Worm (Caenorhabditis elegans) whole organism, L1 larva: ENCODE results near the gene rfp-1.

Experiments used
- C04F5.9 ChIP-seq: sonication (generic microtip); optimal IDR thresholded peaks from 2 replicates; lab custom pipeline; 2016; ENCODE audit warnings: missing genetic modification characterization, missing compliant biosample characterization
- C34B4.2 ChIP-seq: sonication (generic microtip); optimal IDR thresholded peaks from 2 replicates; lab custom pipeline; 2017; ENCODE audit warnings: mild to moderate bottlenecking, missing genetic modification characterization, missing compliant biosample characterization
- F16B12.6 ChIP-seq: fragments of 150-350 bp; optimal IDR thresholded peaks from 2 replicates; lab custom pipeline; 2014; ENCODE audit warnings: missing biosample characterization, missing genetic modification characterization
- aha-1 ChIP-seq: fragments of 150-350 bp; optimal IDR thresholded peaks from 2 replicates; lab custom pipeline; 2014; ENCODE audit warnings: missing biosample characterization, missing genetic modification characterization
- blmp-1 ChIP-seq: fragments of 150-350 bp; optimal IDR thresholded peaks from 2 replicates; lab custom pipeline; 2014; ENCODE audit warnings: missing biosample characterization, missing genetic modification characterization
- ceh-82 ChIP-seq, 3 experiments: fragments of 150-350 bp in 1 of 3; sonication (generic microtip) in 2 of 3; optimal IDR thresholded peaks; 2 replicates each; lab custom pipeline; 2014 to 2017; ENCODE audit warnings: missing biosample characterization in 3 of 3, missing genetic modification characterization in 3 of 3
- dpl-1 ChIP-seq, 3 experiments: fragments of 150-350 bp in 2 of 3; sonication (generic microtip) in 1 of 3; optimal IDR thresholded peaks; 2 replicates each; lab custom pipeline; 2014 to 2017; ENCODE audit warnings: missing biosample characterization in 3 of 3, missing genetic modification characterization in 3 of 3, missing genetic modification reagents in 3 of 3
- dsc-1 ChIP-seq: sonication (generic microtip); optimal IDR thresholded peaks from 2 replicates; lab custom pipeline; 2016; ENCODE audit warnings: mild to moderate bottlenecking, missing genetic modification characterization, missing compliant biosample characterization
- efl-1 ChIP-seq, 4 experiments: fragments of 150-350 bp; optimal IDR thresholded peaks in 3 of 4; peaks in 1 of 4; 1 replicate in 1 of 4; 2 replicates in 3 of 4; lab custom pipeline; 2014; ENCODE audit warnings: missing biosample characterization in 2 of 4, missing genetic modification characterization in 2 of 4, missing genetic modification reagents in 2 of 4
- egl-27 ChIP-seq, 2 experiments: fragments of 150-350 bp in 1 of 2; sonication (generic microtip); optimal IDR thresholded peaks; 3 replicates each; lab custom pipeline; 2017 to 2018; ENCODE audit warnings: missing biosample characterization in 2 of 2, missing genetic modification characterization in 2 of 2, missing genetic modification reagents in 2 of 2
- elt-2 ChIP-seq: sonication (generic microtip); optimal IDR thresholded peaks from 2 replicates; lab custom pipeline; 2016; ENCODE audit warnings: missing genetic modification characterization, mild to moderate bottlenecking, inconsistent platforms, missing compliant biosample characterization, missing genetic modification reagents
- elt-3 ChIP-seq, 6 experiments: fragments of 150-350 bp in 1 of 6; sonication (generic microtip); optimal IDR thresholded peaks; 2 replicates each; lab custom pipeline; 2017 to 2018; ENCODE audit warnings: missing biosample characterization in 6 of 6, missing genetic modification characterization in 6 of 6, inconsistent platforms in 1 of 6
- fkh-4 ChIP-seq: sonication (generic microtip); optimal IDR thresholded peaks from 2 replicates; lab custom pipeline; 2016; ENCODE audit warnings: missing compliant biosample characterization, missing genetic modification characterization, borderline replicate concordance
- fkh-8 ChIP-seq: sonication (generic microtip); optimal IDR thresholded peaks from 2 replicates; lab custom pipeline; 2016; ENCODE audit warnings: mild to moderate bottlenecking, missing genetic modification characterization, missing compliant biosample characterization
- fos-1 ChIP-seq: fragments of 150-350 bp; optimal IDR thresholded peaks from 2 replicates; lab custom pipeline; 2014; ENCODE audit warnings: missing biosample characterization, missing genetic modification characterization
- irx-1 ChIP-seq: sonication (generic microtip); optimal IDR thresholded peaks from 2 replicates; lab custom pipeline; 2016; ENCODE audit warnings: missing genetic modification characterization, missing compliant biosample characterization
- isw-1 ChIP-seq: fragments of 200-800 bp; sonication (Bioruptor generic); IDR thresholded peaks from 2 replicates; pipeline ENCODE4 v1.3.6; 2022; ENCODE audit warnings: missing genetic modification characterization, missing compliant biosample characterization
- lin-14 ChIP-seq: fragments of 200-800 bp; sonication (Bioruptor generic); optimal IDR thresholded peaks from 2 replicates; lab custom pipeline; 2018; ENCODE audit warnings: mild to moderate bottlenecking, missing genetic modification characterization, moderate library complexity, missing compliant biosample characterization
- lin-15B ChIP-seq: fragments of 150-350 bp; sonication (generic microtip); optimal IDR thresholded peaks from 3 replicates; lab custom pipeline; 2014; ENCODE audit warnings: missing biosample characterization, missing genetic modification characterization
- lin-35 ChIP-seq, 2 experiments: fragments of 150-350 bp; optimal IDR thresholded peaks; 2 replicates each; lab custom pipeline; 2014; ENCODE audit warnings: missing biosample characterization in 2 of 2, missing genetic modification characterization in 2 of 2, missing genetic modification reagents in 2 of 2
- lin-39 ChIP-seq: fragments of 150-350 bp; optimal IDR thresholded peaks from 2 replicates; lab custom pipeline; 2014; ENCODE audit warnings: missing biosample characterization, missing genetic modification reagents, missing genetic modification characterization
- lir-3 ChIP-seq: sonication (generic microtip); optimal IDR thresholded peaks from 2 replicates; lab custom pipeline; 2016; ENCODE audit warnings: mild to moderate bottlenecking, missing genetic modification characterization, moderate library complexity, missing compliant biosample characterization; ENCODE audit not compliant: poor library complexity
- lsy-2 ChIP-seq, 2 experiments: fragments of 150-350 bp; optimal IDR thresholded peaks; 2 replicates each; lab custom pipeline; 2014; ENCODE audit warnings: missing biosample characterization in 2 of 2, missing genetic modification characterization in 2 of 2
- mep-1 ChIP-seq: fragments of 150-350 bp; optimal IDR thresholded peaks from 2 replicates; lab custom pipeline; 2014; ENCODE audit warnings: missing biosample characterization, missing genetic modification characterization
- nhr-11 ChIP-seq: fragments of 150-350 bp; optimal IDR thresholded peaks from 2 replicates; lab custom pipeline; 2014; ENCODE audit warnings: missing biosample characterization, missing genetic modification characterization
- nhr-19 ChIP-seq: fragments of 200-800 bp; sonication (Bioruptor generic); conservative IDR thresholded peaks from 2 replicates; pipeline ENCODE4 v1.3.6; 2022; ENCODE audit warnings: missing genetic modification characterization, missing compliant biosample characterization
- nhr-20 ChIP-seq: sonication (generic microtip); optimal IDR thresholded peaks from 2 replicates; lab custom pipeline; 2016; ENCODE audit warnings: mild to moderate bottlenecking, missing genetic modification characterization, missing compliant biosample characterization
- nhr-237 ChIP-seq: fragments of 150-350 bp; optimal IDR thresholded peaks from 2 replicates; lab custom pipeline; 2014; ENCODE audit warnings: missing biosample characterization, missing genetic modification characterization
- nhr-47 ChIP-seq: sonication (generic microtip); optimal IDR thresholded peaks from 2 replicates; lab custom pipeline; 2016; ENCODE audit warnings: mild to moderate bottlenecking, missing genetic modification characterization, moderate library complexity, missing compliant biosample characterization
- nhr-71 ChIP-seq: sonication (generic microtip); optimal IDR thresholded peaks from 2 replicates; lab custom pipeline; 2016; ENCODE audit warnings: mild to moderate bottlenecking, missing genetic modification characterization, moderate library complexity, missing compliant biosample characterization
- nhr-76 ChIP-seq: sonication (generic microtip); optimal IDR thresholded peaks from 2 replicates; lab custom pipeline; 2017; ENCODE audit warnings: missing biosample characterization, missing genetic modification characterization
- nhr-85 ChIP-seq: sonication (generic microtip); peaks from one replicate; lab custom pipeline; 2016; ENCODE audit warnings: missing genetic modification characterization, inconsistent platforms, missing compliant biosample characterization
- pag-3 ChIP-seq: sonication (generic microtip); optimal IDR thresholded peaks from 2 replicates; lab custom pipeline; 2017; ENCODE audit warnings: missing genetic modification characterization, mild to moderate bottlenecking, missing compliant biosample characterization, antibody characterized with exemption, borderline replicate concordance; ENCODE audit not compliant: insufficient read depth
- rnt-1 ChIP-seq: sonication (generic microtip); optimal IDR thresholded peaks from 2 replicates; lab custom pipeline; 2016; ENCODE audit warnings: mild to moderate bottlenecking, missing genetic modification characterization, moderate library complexity, missing compliant biosample characterization
- swsn-7 ChIP-seq: sonication (generic microtip); optimal IDR thresholded peaks from 2 replicates; lab custom pipeline; 2016; ENCODE audit warnings: missing genetic modification characterization, missing compliant biosample characterization
- tbx-2 ChIP-seq: sonication (generic microtip); optimal IDR thresholded peaks from 2 replicates; lab custom pipeline; 2016; ENCODE audit warnings: missing genetic modification characterization, missing compliant biosample characterization
- unc-130 ChIP-seq: fragments of 150-350 bp; optimal IDR thresholded peaks from 2 replicates; lab custom pipeline; 2017; ENCODE audit warnings: missing biosample characterization, missing genetic modification characterization, inconsistent platforms
- unc-62 ChIP-seq: fragments of 150-350 bp; optimal IDR thresholded peaks from 2 replicates; lab custom pipeline; 2014; ENCODE audit warnings: missing biosample characterization, missing genetic modification reagents, missing genetic modification characterization
- xbp-1 ChIP-seq: sonication (generic microtip); optimal IDR thresholded peaks from 2 replicates; lab custom pipeline; 2016; ENCODE audit warnings: missing genetic modification characterization, missing compliant biosample characterization
- ztf-11 ChIP-seq, 2 experiments: sonication (generic microtip); optimal IDR thresholded peaks; 2 replicates each; lab custom pipeline; 2016 to 2017; ENCODE audit warnings: missing genetic modification characterization in 2 of 2, missing biosample characterization in 1 of 2, missing compliant biosample characterization in 1 of 2

Gene rfp-1

ce11 chrIII:8322645-8323213, 35.7 kb upstream of the rfp-1 start, which contains the start of gene F10E9.1:
F10E9.1 (plus strand) TSS chrIII:8323163.
- no peak for TF ChIP-seq rnt-1
- peak; percentile 54 for TF ChIP-seq nhr-47 (tag; lab: Kevin White, UChicago)
- no peak for TF ChIP-seq unc-62
- TF ChIP-seq swsn-7 (tag; lab: Kevin White, UChicago): peak; percentile 17
- TF ChIP-seq nhr-76 (tag; lab: Kevin White, UChicago): no peak
- TF ChIP-seq fkh-8: peak; percentile 100
- TF ChIP-seq nhr-11 (tag; lab: Kevin White, UChicago): peak; percentile 48
- peak; percentile 14 for TF ChIP-seq dsc-1 (tag; lab: Kevin White, UChicago)
- TF ChIP-seq egl-27 (tag; optimal IDR thresholded peaks at IDR 0.05; lab: Kevin White, UChicago): no peak
- TF ChIP-seq nhr-71 (tag; lab: Kevin White, UChicago): peak; percentile 67
- no peak for TF ChIP-seq fos-1
- TF ChIP-seq nhr-20 (tag; lab: Kevin White, UChicago): peak; percentile 10
- TF ChIP-seq xbp-1 (tag; lab: Kevin White, UChicago): no peak
- no peak for TF ChIP-seq aha-1 (tag; lab: Kevin White, UChicago)
- TF ChIP-seq mep-1 (tag; lab: Kevin White, UChicago): no peak
- TF ChIP-seq nhr-85 (tag; lab: Kevin White, UChicago): no peak
- TF ChIP-seq lin-14 (GFP tag; lab: Kevin White, UChicago): peak; percentile 20
- TF ChIP-seq lin-15B (tag; lab: Kevin White, UChicago): no peak

ce11 chrIII:8324412-8324811, 34.0 kb upstream of the rfp-1 start, which contains the start of gene F10E9.12:
F10E9.12 (plus strand) TSS chrIII:8324542.
- TF ChIP-seq efl-1 (optimal IDR thresholded peaks at IDR 0.05; lab: Kevin White, UChicago): no peak
- peak in 1 of 2 experiments; percentile 34 for TF ChIP-seq efl-1 (GFP tag; optimal IDR thresholded peaks at IDR 0.05 in 1 of 2; lab: Kevin White, UChicago)
- no peak for TF ChIP-seq lin-39 (tag; lab: Kevin White, UChicago)
- TF ChIP-seq ztf-11 (tag; optimal IDR thresholded peaks at IDR 0.05; lab: Kevin White, UChicago): no peak

ce11 chrIII:8325574-8326513, 32.6 kb upstream of the rfp-1 start, which contains the start of gene ZC262.13:
ZC262.13 (plus strand) TSS chrIII:8326214.
- TF ChIP-seq efl-1 (optimal IDR thresholded peaks at IDR 0.05; lab: Kevin White, UChicago): no peak
- peak in 1 of 2 experiments; percentile 70 for TF ChIP-seq efl-1 (GFP tag; optimal IDR thresholded peaks at IDR 0.05 in 1 of 2; lab: Kevin White, UChicago)
- no peak for TF ChIP-seq irx-1
- no peak for TF ChIP-seq lin-39 (tag; lab: Kevin White, UChicago)
- TF ChIP-seq elt-2 (tag; lab: Kevin White, UChicago): peak; percentile 82
- peak in 1 of 2 experiments; percentile 20 for TF ChIP-seq lin-35 (GFP tag; optimal IDR thresholded peaks at IDR 0.05; lab: Kevin White, UChicago)

- no peak for TF ChIP-seq nhr-11 (tag; lab: Kevin White, UChicago)
- no peak for TF ChIP-seq nhr-237
These were observed 27.2 kb upstream of the rfp-1 start, which contains the start of gene iglr-2 for ce11 chrIII:8331211-8331610. iglr-2 (minus strand) TSS chrIII:8331311.

- TF ChIP-seq F16B12.6: peak; percentile 83
- TF ChIP-seq nhr-71 (tag; lab: Kevin White, UChicago): peak; percentile 24
- peak; percentile 91 to 98 for TF ChIP-seq lsy-2 (tag; optimal IDR thresholded peaks at IDR 0.05; lab: Kevin White, UChicago)
- no peak for TF ChIP-seq fkh-4 (tag; lab: Kevin White, UChicago)
- TF ChIP-seq C34B4.2 (tag; lab: Kevin White, UChicago): no peak
- TF ChIP-seq mep-1 (tag; lab: Kevin White, UChicago): peak; percentile 66
- peak; percentile 43 to 65 (median 45) for TF ChIP-seq dpl-1 (GFP tag; optimal IDR thresholded peaks at IDR 0.05; lab: Kevin White, UChicago)
- TF ChIP-seq lir-3 (tag; lab: Kevin White, UChicago): no peak
- TF ChIP-seq blmp-1 (tag; lab: Kevin White, UChicago): peak; percentile 14
- TF ChIP-seq fos-1: no peak
- TF ChIP-seq unc-130 (tag; lab: Kevin White, UChicago): peak; percentile 55
- no peak for TF ChIP-seq nhr-19 (GFP tag; lab: Robert Waterston, UW)
- peak in 1 of 6 experiments; percentile 25 for TF ChIP-seq elt-3 (tag; optimal IDR thresholded peaks at IDR 0.05; lab: Kevin White, UChicago)
- no peak for TF ChIP-seq nhr-85 (tag; lab: Kevin White, UChicago)
- TF ChIP-seq C04F5.9 (tag; lab: Kevin White, UChicago): peak; percentile 27
- TF ChIP-seq pag-3 (tag; lab: Kevin White, UChicago): no peak
- TF ChIP-seq tbx-2: peak; percentile 0
- TF ChIP-seq isw-1 (GFP tag; lab: Robert Waterston, UW): no peak
- peak; percentile 22 for TF ChIP-seq irx-1
- TF ChIP-seq ceh-82 (tag; optimal IDR thresholded peaks at IDR 0.05; lab: Kevin White, UChicago): peak in 1 of 3 experiments; percentile 28
These were observed 26.6 kb upstream of the rfp-1 start, which contains the start of the genes mrps-18A and ZC262.2 for ce11 chrIII:8331779-8332178. mrps-18A (minus strand) TSS chrIII:8331919. ZC262.2 (plus strand) TSS chrIII:8332062.
